Worm (Caenorhabditis elegans): ENCODE results near the gene txt-6.

ce11 chrV:4649649-4650384, 43.1 kb upstream of the txt-6 start:
- TF ChIP-seq ets-7 (tag; optimal IDR thresholded peaks at IDR 0.05) (no peak), ama-1 (optimal IDR thresholded peaks at IDR 0.05) (no peak), flt-1 (GFP tag; IDR thresholded peaks at IDR 0.05) (no peak), tra-4 (tag; optimal IDR thresholded peaks at IDR 0.05) (no peak), pes-1 (GFP tag; IDR thresholded peaks at IDR 0.05) (no peak), B0310.2 (tag; optimal IDR thresholded peaks at IDR 0.05) (no peak), hnd-1 (tag; optimal IDR thresholded peaks at IDR 0.05) (no peak)

All from whole organism, early embryonic.